Fruit fly (Drosophila melanogaster): ENCODE data around the gene Wdr37.

The Wdr37 gene

dm6 chr3R:18438827-18439717 lies 36.6 kb upstream of the Wdr37 start (continued):
- TF ChIP-seq CG3847 (GFP tag; IDR thresholded peaks at IDR 0.05), result peak; percentile 39
- peak; percentile 27 for TF ChIP-seq Bdp1 (GFP tag; optimal IDR thresholded peaks at IDR 0.05)
- 0 out of 3 replicates have a peak, but pooled peaks have one; percentile 37 for TF ChIP-seq ci (GFP tag; IDR thresholded peaks at IDR 0.05)
- TF ChIP-seq lola (GFP tag; optimal IDR thresholded peaks at IDR 0.05), result no peak
- peak; percentile 66; the same call in 2 of the 3 replicates for TF ChIP-seq dysf (GFP tag; IDR thresholded peaks at IDR 0.05)
- peak; percentile 37 for TF ChIP-seq fd96Cb (tag; optimal IDR thresholded peaks at IDR 0.05)
- peak; percentile 53 for TF ChIP-seq CG15514 (GFP tag; optimal IDR thresholded peaks at IDR 0.05)
- peak; percentile 30; the same call in 1 of the 2 replicates for TF ChIP-seq ranshi (GFP tag; IDR thresholded peaks at IDR 0.05)
- peak; percentile 68 for TF ChIP-seq Vsx1 (GFP tag; optimal IDR thresholded peaks at IDR 0.05)
- peak; percentile 55 for TF ChIP-seq CG9215 (GFP tag; IDR thresholded peaks at IDR 0.05)
- TF ChIP-seq CG9817 (tag; optimal IDR thresholded peaks at IDR 0.05), result peak; percentile 45
- peak; percentile 13 for TF ChIP-seq CG13775 (GFP tag; optimal IDR thresholded peaks at IDR 0.05)
- TF ChIP-seq CG8924 (tag; optimal IDR thresholded peaks at IDR 0.05), result peak; percentile 38
- TF ChIP-seq btn (GFP tag; optimal IDR thresholded peaks at IDR 0.05), result peak; percentile 24
- peak; percentile 40 for TF ChIP-seq trh (GFP tag; optimal IDR thresholded peaks at IDR 0.05)
- TF ChIP-seq NK7.1 (GFP tag; optimal IDR thresholded peaks at IDR 0.05), result peak; percentile 20
- TF ChIP-seq fru (optimal IDR thresholded peaks at IDR 0.05), result no peak
- peak; percentile 13 for TF ChIP-seq YL-1 (GFP tag; optimal IDR thresholded peaks at IDR 0.05)
- TF ChIP-seq CG7556 (GFP tag; optimal IDR thresholded peaks at IDR 0.05), result peak; percentile 25
- no peak for TF ChIP-seq prd (optimal IDR thresholded peaks at IDR 0.05)
- peak; percentile 27; the same call in 2 of the 3 replicates for TF ChIP-seq prd (GFP tag; IDR thresholded peaks at IDR 0.05)
- peak; percentile 79 for TF ChIP-seq ATbp (GFP tag; optimal IDR thresholded peaks at IDR 0.05)
- TF ChIP-seq odd (GFP tag; optimal IDR thresholded peaks at IDR 0.05), result peak; percentile 65
- no peak for TF ChIP-seq nerfin-2 (GFP tag; IDR thresholded peaks at IDR 0.05; ENCODE audit: partially characterized antibody)
- TF ChIP-seq dmrt11E (tag; optimal IDR thresholded peaks at IDR 0.05), result peak; percentile 34
- peak; percentile 65 for TF ChIP-seq bab2 (GFP tag; optimal IDR thresholded peaks at IDR 0.05)
- peak; percentile 63 for TF ChIP-seq CG10431 (GFP tag; optimal IDR thresholded peaks at IDR 0.05)
- TF ChIP-seq Hey (tag; optimal IDR thresholded peaks at IDR 0.05), result peak; percentile 70
- no peak for TF ChIP-seq toy (GFP tag; IDR thresholded peaks at IDR 0.05)
- peak in 1 of 2 experiments; percentile 54 for TF ChIP-seq eve (GFP tag; optimal IDR thresholded peaks at IDR 0.05)
- peak; percentile 54 for TF ChIP-seq Dek (tag; optimal IDR thresholded peaks at IDR 0.05)
- TF ChIP-seq CG11247 (GFP tag; IDR thresholded peaks at IDR 0.05), result peak; percentile 9; the same call in 1 of the 2 replicates
- TF ChIP-seq slp2 (GFP tag; optimal IDR thresholded peaks at IDR 0.05), result peak; percentile 9
- TF ChIP-seq CG10979 (tag; optimal IDR thresholded peaks at IDR 0.05), result no peak
- peak; percentile 22 for TF ChIP-seq shn (GFP tag; optimal IDR thresholded peaks at IDR 0.05)
- TF ChIP-seq CG11695 (GFP tag; IDR thresholded peaks at IDR 0.05), result peak; percentile 49; the same call in 2 of the 3 replicates
- no peak for TF ChIP-seq Hmx (GFP tag; optimal IDR thresholded peaks at IDR 0.05)
- peak; percentile 12 for TF ChIP-seq Hand (GFP tag; optimal IDR thresholded peaks at IDR 0.05)
- peak; percentile 46 for TF ChIP-seq ind (GFP tag; optimal IDR thresholded peaks at IDR 0.05)
- peak; percentile 39 for TF ChIP-seq NfI (GFP tag; optimal IDR thresholded peaks at IDR 0.05)
- peak; percentile 2 for TF ChIP-seq gcm2 (GFP tag; optimal IDR thresholded peaks at IDR 0.05)
- TF ChIP-seq Sry-δ (GFP tag; optimal IDR thresholded peaks at IDR 0.05), result no peak
- peak; percentile 37 for TF ChIP-seq CG12155 (GFP tag; optimal IDR thresholded peaks at IDR 0.05)
- TF ChIP-seq CG34376 (GFP tag; optimal IDR thresholded peaks at IDR 0.05), result peak; percentile 77
- TF ChIP-seq tio (GFP tag; optimal IDR thresholded peaks at IDR 0.05), result peak; percentile 21
- no peak for TF ChIP-seq CG6175 (GFP tag; IDR thresholded peaks at IDR 0.05)
- no peak for TF ChIP-seq stwl (tag; optimal IDR thresholded peaks at IDR 0.05)
- TF ChIP-seq CG8944 (GFP tag; optimal IDR thresholded peaks at IDR 0.05), result no peak
- peak; percentile 6 for TF ChIP-seq CG7928 (GFP tag; optimal IDR thresholded peaks at IDR 0.05)
